Worm (Caenorhabditis elegans) whole organism, late embryonic: ENCODE data around the gene W04B5.8.
A peak's percentile ranks its signal among the peaks of the same experiment; 100 is the strongest.

Source experiments
- C08G9.2 ChIP-seq: sonication (generic microtip); optimal IDR thresholded peaks from 2 replicates; lab custom pipeline; 2016; ENCODE audit warnings: mild to moderate bottlenecking, missing genetic modification characterization, moderate library complexity, missing compliant biosample characterization
- F13H6.1 ChIP-seq: sonication (generic microtip); optimal IDR thresholded peaks from 2 replicates; lab custom pipeline; 2016; ENCODE audit warnings: missing genetic modification characterization, missing compliant biosample characterization
- K02D7.2 ChIP-seq: sonication (generic microtip); optimal IDR thresholded peaks from 2 replicates; lab custom pipeline; 2017; ENCODE audit warnings: mild to moderate bottlenecking, missing genetic modification characterization, missing compliant biosample characterization
- Y22D7AL.16 ChIP-seq: sonication (generic microtip); optimal IDR thresholded peaks from 2 replicates; lab custom pipeline; 2016; ENCODE audit warnings: missing genetic modification characterization, missing compliant biosample characterization
- ceh-18 ChIP-seq: sonication (generic microtip); optimal IDR thresholded peaks from 2 replicates; lab custom pipeline; 2016; ENCODE audit warnings: missing genetic modification characterization, missing compliant biosample characterization
- ceh-19 ChIP-seq: fragments of 200-800 bp; sonication (Bioruptor generic); optimal IDR thresholded peaks from 2 replicates; lab custom pipeline; 2018; ENCODE audit warnings: mild to moderate bottlenecking, missing genetic modification characterization, missing compliant biosample characterization
- ceh-22 ChIP-seq: sonication (generic microtip); optimal IDR thresholded peaks from 2 replicates; lab custom pipeline; 2017; ENCODE audit warnings: missing biosample characterization, missing genetic modification characterization
- ceh-24 ChIP-seq: sonication (generic microtip); optimal IDR thresholded peaks from 2 replicates; lab custom pipeline; 2016; ENCODE audit warnings: mild to moderate bottlenecking, missing genetic modification characterization, missing compliant biosample characterization
- ceh-34 ChIP-seq: sonication (generic microtip); optimal IDR thresholded peaks from 2 replicates; lab custom pipeline; 2016; ENCODE audit warnings: mild to moderate bottlenecking, missing genetic modification characterization, missing compliant biosample characterization
- ceh-48 ChIP-seq: sonication (generic microtip); optimal IDR thresholded peaks from 2 replicates; lab custom pipeline; 2016; ENCODE audit warnings: missing genetic modification characterization, inconsistent platforms, missing compliant biosample characterization
- elt-2 ChIP-seq: sonication (generic microtip); optimal IDR thresholded peaks from 2 replicates; lab custom pipeline; 2016; ENCODE audit warnings: missing genetic modification reagents, missing genetic modification characterization, missing compliant biosample characterization
- ets-4 ChIP-seq: sonication (generic microtip); optimal IDR thresholded peaks from 2 replicates; lab custom pipeline; 2016; ENCODE audit warnings: missing genetic modification characterization, missing compliant biosample characterization
- fkh-6 ChIP-seq: sonication (generic microtip); optimal IDR thresholded peaks from 2 replicates; lab custom pipeline; 2016; ENCODE audit warnings: missing genetic modification characterization, missing compliant biosample characterization
- hlh-6 ChIP-seq: sonication (generic microtip); optimal IDR thresholded peaks from 2 replicates; lab custom pipeline; 2016; ENCODE audit warnings: missing genotype, missing genetic modification characterization, missing compliant biosample characterization
- hlh-8 ChIP-seq: sonication (generic microtip); optimal IDR thresholded peaks from 2 replicates; lab custom pipeline; 2016; ENCODE audit warnings: missing genotype, missing genetic modification characterization, missing compliant biosample characterization
- lin-11 ChIP-seq: fragments of 200-800 bp; sonication (Bioruptor generic); optimal IDR thresholded peaks from 2 replicates; lab custom pipeline; 2018; ENCODE audit warnings: mild to moderate bottlenecking, missing genetic modification characterization, missing compliant biosample characterization
- madf-2 ChIP-seq: sonication (generic microtip); optimal IDR thresholded peaks from 2 replicates; lab custom pipeline; 2017; ENCODE audit warnings: missing genetic modification characterization, missing compliant biosample characterization
- mec-3 ChIP-seq: sonication (generic microtip); optimal IDR thresholded peaks from 2 replicates; lab custom pipeline; 2016; ENCODE audit warnings: borderline replicate concordance, missing genetic modification characterization, missing compliant biosample characterization
- nfya-1 ChIP-seq: sonication (generic microtip); optimal IDR thresholded peaks from 2 replicates; lab custom pipeline; 2017; ENCODE audit warnings: missing genetic modification characterization, mild to moderate bottlenecking, missing compliant biosample characterization, antibody characterized with exemption, moderate library complexity
- nhr-11 ChIP-seq: fragments of 150-350 bp; optimal IDR thresholded peaks from 2 replicates; lab custom pipeline; 2014; ENCODE audit warnings: missing biosample characterization, missing genetic modification characterization
- nhr-232 ChIP-seq: sonication (generic microtip); optimal IDR thresholded peaks from 2 replicates; lab custom pipeline; 2016; ENCODE audit warnings: missing genetic modification characterization, missing compliant biosample characterization
- odd-2 ChIP-seq: sonication (generic microtip); optimal IDR thresholded peaks from 2 replicates; lab custom pipeline; 2017; ENCODE audit warnings: antibody characterized with exemption, mild to moderate bottlenecking, missing genetic modification characterization, missing compliant biosample characterization
- pag-3 ChIP-seq: sonication (generic microtip); optimal IDR thresholded peaks from 2 replicates; lab custom pipeline; 2016; ENCODE audit warnings: missing compliant biosample characterization, missing genetic modification characterization, borderline replicate concordance
- pqm-1 ChIP-seq: sonication (generic microtip); optimal IDR thresholded peaks from 2 replicates; lab custom pipeline; 2016; ENCODE audit warnings: missing genetic modification characterization, missing compliant biosample characterization
- ref-2 ChIP-seq: sonication (generic microtip); optimal IDR thresholded peaks from 2 replicates; lab custom pipeline; 2016; ENCODE audit warnings: missing genetic modification characterization, missing compliant biosample characterization
- sox-2 ChIP-seq: fragments of 200-800 bp; sonication (Bioruptor generic); IDR thresholded peaks from 2 replicates; pipeline ENCODE4 v1.3.6; 2022; ENCODE audit warnings: missing genetic modification reagents, missing genetic modification characterization, missing compliant biosample characterization
- sox-4 ChIP-seq: sonication (generic microtip); optimal IDR thresholded peaks from 2 replicates; lab custom pipeline; 2017; ENCODE audit warnings: mild to moderate bottlenecking, missing genetic modification characterization, inconsistent platforms, missing compliant biosample characterization
- syd-9 ChIP-seq: sonication (generic microtip); optimal IDR thresholded peaks from 2 replicates; lab custom pipeline; 2016; ENCODE audit warnings: mild to moderate bottlenecking, missing genetic modification characterization, moderate library complexity, missing compliant biosample characterization
- tbx-7 ChIP-seq: sonication (generic microtip); optimal IDR thresholded peaks from 2 replicates; lab custom pipeline; 2016; ENCODE audit warnings: missing genotype, missing genetic modification characterization, missing compliant biosample characterization
- unc-3 ChIP-seq, 2 experiments: fragments of 200-800 bp in 1 of 2; sonication (Bioruptor generic) in 1 of 2; sonication (generic microtip) in 1 of 2; conservative IDR thresholded peaks in 1 of 2; optimal IDR thresholded peaks in 1 of 2; 2 replicates each; pipeline versions ENCODE4 v1.3.6 to Lab custom; 2016 to 2022; ENCODE audit warnings: missing compliant biosample characterization in 2 of 2, missing genetic modification characterization in 2 of 2, missing genetic modification reagents in 1 of 2
- unc-42 ChIP-seq: sonication (generic microtip); optimal IDR thresholded peaks from 2 replicates; lab custom pipeline; 2016; ENCODE audit warnings: missing genotype, missing genetic modification characterization, missing compliant biosample characterization
- unc-55 ChIP-seq: sonication (generic microtip); optimal IDR thresholded peaks from 2 replicates; lab custom pipeline; 2017; ENCODE audit warnings: missing biosample characterization, missing genetic modification reagents, missing genetic modification characterization
- zip-5 ChIP-seq: sonication (generic microtip); optimal IDR thresholded peaks from 2 replicates; lab custom pipeline; 2016; ENCODE audit warnings: missing genetic modification characterization, missing compliant biosample characterization
- ztf-16 ChIP-seq: sonication (generic microtip); optimal IDR thresholded peaks from 2 replicates; lab custom pipeline; 2017; ENCODE audit warnings: missing genetic modification characterization, missing compliant biosample characterization

W04B5.8 gene

DNA sequence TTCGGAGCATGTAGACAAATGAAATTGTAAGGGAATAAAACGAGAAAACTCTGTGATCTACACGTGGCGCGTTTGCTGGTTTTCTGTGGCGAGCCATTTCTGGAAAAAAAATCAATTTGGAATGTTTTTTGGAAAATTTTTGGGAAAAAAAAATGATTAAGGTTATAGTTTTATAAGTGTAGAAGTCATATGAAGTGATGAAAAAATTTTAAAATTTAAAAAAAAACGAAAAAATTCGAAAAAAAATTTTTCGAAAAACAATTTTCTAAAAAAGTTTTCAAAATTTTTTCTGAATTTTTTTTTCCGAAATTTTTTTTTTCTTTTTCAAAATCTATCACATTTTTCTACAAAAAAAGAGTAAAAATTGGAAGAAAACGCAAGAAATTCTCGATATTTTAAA is 39.6 kb upstream of the W04B5.8 start, which contains the start of gene H14E04.3:
H14E04.3 (minus strand) TSS at position 101 of the 400 bp plus-strand sequence.
- TF ChIP-seq pag-3 (no peak), ref-2 (no peak), mec-3 (tag; lab: Kevin White, UChicago) (no peak), zip-5 (tag; lab: Kevin White, UChicago) (no peak), elt-2 (tag; lab: Kevin White, UChicago) (no peak), nhr-11 (tag; lab: Kevin White, UChicago) (no peak), pqm-1 (tag; lab: Kevin White, UChicago) (no peak), ceh-24 (tag; lab: Kevin White, UChicago) (no peak), sox-4 (no peak), hlh-8 (no peak), ztf-16 (tag; lab: Kevin White, UChicago) (no peak), madf-2 (tag; lab: Kevin White, UChicago) (no peak)
- TF ChIP-seq, all 69 proteins: peak for 0

DNA sequence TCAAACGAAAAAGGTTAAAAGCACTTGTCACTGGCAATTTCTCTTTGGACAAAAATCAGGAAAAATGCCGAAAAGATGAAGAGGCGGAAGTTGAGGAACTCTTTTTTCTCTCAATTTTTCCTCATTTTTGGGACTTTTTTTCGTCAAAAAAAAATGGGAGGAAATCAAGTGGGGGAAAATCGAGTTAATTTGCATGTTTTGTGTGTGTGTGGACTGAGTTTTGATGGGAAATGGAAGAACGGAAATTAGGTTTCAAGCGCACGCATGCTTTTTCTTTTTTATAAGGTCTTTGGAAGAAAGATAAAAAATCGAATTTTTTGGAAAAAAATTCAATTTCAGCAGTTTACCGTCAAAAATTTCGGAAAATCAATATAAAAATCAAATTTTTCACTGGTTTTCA is 34.4 kb upstream of the W04B5.8 start:
- TF ChIP-seq unc-42 (tag; lab: Kevin White, UChicago) (peak; percentile 83), K02D7.2 (tag; lab: Kevin White, UChicago) (no peak), unc-3 (GFP tag; conservative IDR thresholded peaks at IDR 0.05; lab: Robert Waterston, UW) (no peak), unc-3 (tag; optimal IDR thresholded peaks at IDR 0.05; lab: Kevin White, UChicago) (no peak)

DNA sequence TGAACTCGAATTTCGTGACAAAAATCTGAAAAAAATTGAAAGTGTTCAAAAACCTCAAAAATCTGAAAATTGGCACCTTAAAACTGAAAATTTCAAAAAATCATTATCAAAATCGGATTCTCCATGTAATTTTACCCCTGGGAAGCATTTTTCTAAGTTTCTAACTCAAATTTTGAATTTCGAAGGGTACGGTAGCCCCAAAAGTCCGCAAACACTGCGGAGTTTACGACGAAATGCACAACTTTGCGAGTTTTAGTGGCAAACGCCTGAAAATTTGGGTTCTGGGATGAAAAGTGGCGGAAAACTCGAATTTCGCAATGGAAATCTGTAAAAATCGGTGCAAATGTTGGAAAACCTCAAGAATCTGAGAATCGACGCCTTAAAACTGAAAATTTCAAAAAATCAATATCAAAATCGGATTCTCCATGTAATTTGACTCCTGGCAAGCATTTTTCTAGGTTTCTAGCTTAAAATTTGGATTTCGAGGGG is 32.4 kb upstream of the W04B5.8 start:
- no peak for TF ChIP-seq ceh-34

DNA sequence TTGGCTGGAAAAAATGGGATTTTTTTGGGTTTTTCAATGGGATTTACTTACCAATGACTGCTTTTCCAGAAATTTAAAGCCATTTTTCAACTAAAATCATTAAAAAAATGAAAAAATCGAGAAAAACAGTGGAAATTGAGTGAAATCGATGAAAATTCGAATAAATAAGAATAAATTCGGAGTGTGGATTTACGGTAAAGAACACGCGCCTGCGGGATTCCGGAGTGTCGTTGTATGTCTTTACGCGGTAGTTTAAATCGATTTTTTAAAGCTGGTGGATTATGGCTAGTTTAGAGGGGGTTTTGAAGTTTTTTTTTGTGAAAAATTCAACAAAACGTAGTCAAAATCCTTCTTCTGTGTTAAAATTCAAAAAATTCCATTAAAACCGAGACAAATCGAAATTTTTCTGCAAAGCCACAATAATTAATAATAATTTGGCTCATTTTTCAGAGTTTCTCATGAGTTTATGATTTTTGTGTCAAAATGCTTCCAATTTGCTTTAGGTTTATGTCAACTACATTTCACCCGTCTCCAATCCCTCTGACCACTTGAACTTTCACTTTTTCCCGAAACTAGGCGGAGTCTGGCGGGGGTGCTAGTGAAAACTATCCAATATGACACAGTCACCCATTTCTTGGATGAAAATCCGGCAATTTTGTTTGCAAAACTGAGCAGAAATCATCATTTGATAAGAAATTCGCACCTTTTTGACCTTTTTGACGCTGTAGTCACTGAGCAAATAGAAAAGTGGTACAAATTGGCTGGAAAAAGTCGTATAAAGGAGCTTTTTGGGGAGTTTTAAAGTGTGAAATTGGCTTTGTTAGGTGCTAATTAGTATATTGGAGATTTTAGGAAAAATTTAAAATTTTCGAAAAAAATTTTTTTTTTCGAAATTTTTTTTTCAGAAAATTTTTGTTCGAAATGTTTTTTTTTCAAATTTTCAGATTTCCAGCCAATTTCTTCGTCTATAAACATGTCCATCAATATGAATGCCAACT is 24.7 kb upstream of the W04B5.8 start, which contains the start of the genes cic-1 and strm-1:
cic-1 (minus strand) TSS at position 96 of the 998 bp plus-strand sequence.
strm-1 (plus strand) TSS at position 945 of the 998 bp plus-strand sequence.
- TF ChIP-seq Y22D7AL.16 (no peak), K02D7.2 (tag; lab: Kevin White, UChicago) (no peak), pqm-1 (tag; lab: Kevin White, UChicago) (no peak), tbx-7 (no peak), ets-4 (no peak), nfya-1 (tag; lab: Kevin White, UChicago) (peak; percentile 20), ceh-18 (tag; lab: Kevin White, UChicago) (no peak), sox-2 (GFP tag; lab: Robert Waterston, UW) (no peak), C08G9.2 (no peak), hlh-8 (no peak), unc-55 (GFP tag; lab: Kevin White, UChicago) (no peak), odd-2 (tag; lab: Kevin White, UChicago) (no peak), ceh-48 (peak; percentile 62), ceh-19 (no peak), syd-9 (tag; lab: Kevin White, UChicago) (no peak), unc-42 (tag; lab: Kevin White, UChicago) (peak; percentile 13), lin-11 (tag; lab: Kevin White, UChicago) (no peak), nhr-232 (tag; lab: Kevin White, UChicago) (no peak)

DNA sequence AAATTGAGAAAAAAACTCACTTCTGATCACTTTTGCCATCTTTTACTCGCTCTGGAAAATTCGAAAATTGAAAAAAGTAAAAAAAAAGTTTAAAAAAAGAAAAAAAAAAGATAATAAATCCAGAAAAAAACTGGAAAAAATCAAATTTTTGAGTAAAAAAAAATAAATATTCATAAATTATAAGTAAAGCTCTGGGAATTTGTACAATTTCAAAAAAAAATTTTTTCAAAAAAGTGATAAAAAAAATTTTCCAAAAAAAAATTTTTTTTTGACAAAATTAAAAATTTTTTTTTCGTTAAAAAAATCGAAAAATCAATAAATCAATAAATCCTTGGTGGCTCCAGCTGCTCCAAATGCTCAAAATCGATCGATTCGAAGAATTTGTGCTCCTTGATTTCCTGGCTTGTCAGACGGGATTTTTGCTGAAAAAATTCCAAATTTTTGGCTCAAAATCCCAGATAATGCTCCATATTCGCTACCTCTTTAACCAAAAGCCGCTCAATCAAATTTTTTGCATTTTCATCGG is 15.1 kb upstream of the W04B5.8 start, which contains the start of gene mrpl-30:
mrpl-30 (minus strand) TSS at position 51 of the 526 bp plus-strand sequence.
- TF ChIP-seq F13H6.1 (tag; lab: Kevin White, UChicago) = no peak
- no peak for TF ChIP-seq ceh-22 (tag; lab: Kevin White, UChicago)
- TF ChIP-seq ceh-34 = no peak
- TF ChIP-seq tbx-7 = no peak
- no peak for TF ChIP-seq hlh-6 (tag; lab: Kevin White, UChicago)
- TF ChIP-seq ref-2 = no peak
- no peak for TF ChIP-seq odd-2 (tag; lab: Kevin White, UChicago)
- no peak for TF ChIP-seq ceh-19
- TF ChIP-seq zip-5 (tag; lab: Kevin White, UChicago) = no peak
- TF ChIP-seq fkh-6 (tag; lab: Kevin White, UChicago) = no peak
- no peak for TF ChIP-seq nhr-11 (tag; lab: Kevin White, UChicago)
- TF ChIP-seq unc-55 (GFP tag; lab: Kevin White, UChicago) = no peak
